Fruit fly (Drosophila melanogaster): ENCODE results near the gene CG4968.

The CG4968 gene

DNA sequence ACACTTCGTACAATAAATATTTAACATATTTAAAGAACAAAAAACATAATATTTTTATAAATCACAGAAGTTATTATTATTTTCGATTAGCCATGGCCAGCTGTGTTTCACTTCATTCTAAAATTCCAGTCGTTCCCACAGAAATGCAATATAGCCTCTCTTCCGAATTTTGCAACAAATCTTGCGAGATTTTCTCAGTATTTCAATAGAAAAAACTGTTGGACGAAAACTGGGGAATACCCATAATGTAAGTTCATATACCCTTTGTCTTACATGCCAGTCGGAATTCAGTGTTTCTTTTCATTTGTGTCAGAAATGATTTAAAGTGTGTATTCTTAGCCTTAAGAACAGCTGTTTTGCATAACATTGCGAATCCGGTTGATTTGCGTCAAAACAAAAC is 49.8 kb downstream of the CG4968 start, which contains the start of the genes CtsL4 and ClpP:
Gene CtsL4, minus strand, starts transcription at position 90 of the 400 bp plus-strand sequence.
Gene ClpP, plus strand, starts transcription at position 288 of the 400 bp plus-strand sequence.
- TF ChIP-seq Pif1A (GFP tag; optimal IDR thresholded peaks at IDR 0.05), result no peak
- TF ChIP-seq CG8301 (tag; optimal IDR thresholded peaks at IDR 0.05), result no peak
- TF ChIP-seq CG15710 (tag; optimal IDR thresholded peaks at IDR 0.05), result peak; percentile 51
- no peak for TF ChIP-seq D1 (tag; optimal IDR thresholded peaks at IDR 0.05)
- TF ChIP-seq gl (tag; optimal IDR thresholded peaks at IDR 0.05), result no peak
- no peak for TF ChIP-seq CG9948 (tag; optimal IDR thresholded peaks at IDR 0.05)
- peak; percentile 49 for TF ChIP-seq CG34367 (tag; optimal IDR thresholded peaks at IDR 0.05)
- TF ChIP-seq CG13204 (GFP tag; optimal IDR thresholded peaks at IDR 0.05), result no peak
- peak; percentile 26 for TF ChIP-seq CG17806 (tag; optimal IDR thresholded peaks at IDR 0.05)
- TF ChIP-seq Snoo (tag; optimal IDR thresholded peaks at IDR 0.05), result peak; percentile 42
